Fruit fly (Drosophila melanogaster) whole organism, embryonic: ENCODE measurements around the gene CG5815.

Source experiments
- Aef1 ChIP-seq: fragments of 200-800 bp; sonication (Bioruptor generic); IDR thresholded peaks from 3 replicates; pipeline ENCODE4 v1.3.6; 2022; ENCODE audit warnings: missing biosample characterization, missing genetic modification characterization
- CG10267 ChIP-seq: fragments of 200-800 bp; sonication (Bioruptor generic); optimal IDR thresholded peaks from 2 replicates; lab custom pipeline; 2018; ENCODE audit warnings: missing biosample characterization, mild to moderate bottlenecking, missing genetic modification characterization, moderate library complexity
- CG11723 ChIP-seq: fragments of 200-800 bp; sonication (Bioruptor generic); optimal IDR thresholded peaks from 2 replicates; lab custom pipeline; 2017; ENCODE audit warnings: missing biosample characterization, mild to moderate bottlenecking, missing genetic modification characterization
- CG13775 ChIP-seq: fragments of 200-800 bp; sonication (Bioruptor generic); optimal IDR thresholded peaks from 3 replicates; lab custom pipeline; 2017; ENCODE audit warnings: missing biosample characterization, mild to moderate bottlenecking, missing genetic modification characterization
- CG14710 ChIP-seq: fragments of 200-800 bp; sonication (Bioruptor generic); optimal IDR thresholded peaks from 3 replicates; lab custom pipeline; 2019; ENCODE audit warnings: missing biosample characterization, mild to moderate bottlenecking, missing genetic modification characterization, moderate library complexity
- CG1603 ChIP-seq: fragments of 200-800 bp; sonication (Bioruptor generic); optimal IDR thresholded peaks from 2 replicates; lab custom pipeline; 2019; ENCODE audit warnings: missing biosample characterization, mild to moderate bottlenecking, missing genetic modification characterization, moderate library complexity
- CG16815 ChIP-seq: fragments of 200-800 bp; sonication (Bioruptor generic); optimal IDR thresholded peaks from 3 replicates; lab custom pipeline; 2017; ENCODE audit warnings: missing biosample characterization, mild to moderate bottlenecking, missing genetic modification characterization
- CG17612 ChIP-seq: fragments of 200-800 bp; sonication (Bioruptor generic); IDR thresholded peaks from 2 replicates; pipeline ENCODE4 v1.3.6; 2022; ENCODE audit warnings: missing biosample characterization, missing genetic modification characterization
- CG18262 ChIP-seq: fragments of 200-800 bp; optimal IDR thresholded peaks from 3 replicates; lab custom pipeline; 2019; ENCODE audit warnings: missing biosample characterization, mild to moderate bottlenecking, missing genetic modification characterization, moderate library complexity
- CG18476 ChIP-seq: fragments of 200-800 bp; sonication (Bioruptor generic); optimal IDR thresholded peaks from 2 replicates; lab custom pipeline; 2016; ENCODE audit warnings: missing biosample characterization, mild to moderate bottlenecking, missing genetic modification characterization
- CG18619 ChIP-seq: fragments of 200-800 bp; sonication (Bioruptor generic); optimal IDR thresholded peaks from 3 replicates; lab custom pipeline; 2017; ENCODE audit warnings: missing biosample characterization, mild to moderate bottlenecking, missing genetic modification characterization
- CG2678 ChIP-seq: fragments of 200-800 bp; sonication (Bioruptor generic); optimal IDR thresholded peaks from 3 replicates; lab custom pipeline; 2019; ENCODE audit warnings: missing biosample characterization, mild to moderate bottlenecking, missing genetic modification characterization, moderate library complexity
- CG31365 ChIP-seq: fragments of 200-800 bp; sonication (Bioruptor generic); optimal IDR thresholded peaks from 2 replicates; lab custom pipeline; 2018; ENCODE audit warnings: missing biosample characterization, mild to moderate bottlenecking, missing genetic modification characterization
- CG3838 ChIP-seq: fragments of 200-800 bp; sonication (Bioruptor generic); optimal IDR thresholded peaks from 3 replicates; lab custom pipeline; 2016; ENCODE audit warnings: missing biosample characterization, missing genetic modification characterization
- CG3847 ChIP-seq: fragments of 200-800 bp; sonication (Bioruptor generic); IDR thresholded peaks from 2 replicates; pipeline ENCODE4 v1.3.6; 2022; ENCODE audit warnings: missing biosample characterization, missing genetic modification characterization
- CG43689 ChIP-seq: fragments of 200-800 bp; sonication (Bioruptor generic); IDR thresholded peaks from 2 replicates; pipeline ENCODE4 v1.3.6; 2022; ENCODE audit warnings: missing biosample characterization, missing genetic modification characterization
- CG4404 ChIP-seq: fragments of 200-800 bp; sonication (Bioruptor generic); IDR thresholded peaks from 2 replicates; pipeline ENCODE4 v1.3.6; 2022; ENCODE audit warnings: missing biosample characterization, missing genetic modification characterization
- CG4424 ChIP-seq: fragments of 200-800 bp; sonication (Bioruptor generic); optimal IDR thresholded peaks from 3 replicates; lab custom pipeline; 2016; ENCODE audit warnings: missing biosample characterization, missing genetic modification characterization
- CG4730 ChIP-seq: fragments of 200-800 bp; sonication (Bioruptor generic); IDR thresholded peaks from 2 replicates; pipeline ENCODE4 v1.3.6; 2022; ENCODE audit warnings: missing biosample characterization, missing genetic modification characterization
- CG4820 ChIP-seq: fragments of 200-800 bp; sonication (Bioruptor generic); optimal IDR thresholded peaks from 3 replicates; lab custom pipeline; 2016; ENCODE audit warnings: missing biosample characterization, missing genetic modification characterization
- CG6683 ChIP-seq: fragments of 200-800 bp; sonication (Bioruptor generic); optimal IDR thresholded peaks from 2 replicates; lab custom pipeline; 2017; ENCODE audit warnings: missing biosample characterization, mild to moderate bottlenecking, missing genetic modification characterization, missing genetic modification reagents
- CG6765 ChIP-seq: fragments of 200-800 bp; sonication (Bioruptor generic); optimal IDR thresholded peaks from 3 replicates; lab custom pipeline; 2017; ENCODE audit warnings: missing biosample characterization, mild to moderate bottlenecking, missing genetic modification characterization
- CG7786 ChIP-seq: fragments of 200-800 bp; sonication (Bioruptor generic); optimal IDR thresholded peaks from 2 replicates; lab custom pipeline; 2016; ENCODE audit warnings: missing biosample characterization, missing genetic modification characterization
- CG8281 ChIP-seq: fragments of 200-800 bp; sonication (Bioruptor generic); optimal IDR thresholded peaks from 2 replicates; lab custom pipeline; 2018; ENCODE audit warnings: missing biosample characterization, mild to moderate bottlenecking, missing genetic modification characterization, moderate library complexity
- CrebB ChIP-seq: fragments of 200-800 bp; sonication (Bioruptor generic); optimal IDR thresholded peaks from 3 replicates; lab custom pipeline; 2018; ENCODE audit warnings: missing biosample characterization, mild to moderate bottlenecking, missing genetic modification characterization
- ERR ChIP-seq: fragments of 200-800 bp; sonication (Bioruptor generic); optimal IDR thresholded peaks from 2 replicates; lab custom pipeline; 2016; ENCODE audit warnings: missing biosample characterization, missing genetic modification characterization
- Elba2 ChIP-seq: fragments of 200-800 bp; sonication (Bioruptor generic); optimal IDR thresholded peaks from 3 replicates; lab custom pipeline; 2016; ENCODE audit warnings: missing biosample characterization, missing genetic modification characterization
- Fer3 ChIP-seq: fragments of 200-800 bp; sonication (Bioruptor generic); optimal IDR thresholded peaks from 2 replicates; lab custom pipeline; 2018; ENCODE audit warnings: missing biosample characterization, mild to moderate bottlenecking, missing genetic modification characterization, moderate library complexity
- Hmr ChIP-seq: fragments of 200-800 bp; sonication (Bioruptor generic); optimal IDR thresholded peaks from 3 replicates; lab custom pipeline; 2017; ENCODE audit warnings: mild to moderate bottlenecking, missing biosample characterization, missing genetic modification reagents, missing genetic modification characterization
- Oaz ChIP-seq: fragments of 200-800 bp; sonication (Bioruptor generic); IDR thresholded peaks from 2 replicates; pipeline ENCODE4 v1.3.6; 2022; ENCODE audit warnings: missing biosample characterization, missing genetic modification characterization
- Scr ChIP-seq: fragments of 200-800 bp; sonication (Bioruptor generic); IDR thresholded peaks from 2 replicates; pipeline ENCODE4 v1.3.6; 2022; ENCODE audit warnings: missing biosample characterization, missing genetic modification characterization; ENCODE audit not compliant: partially characterized antibody
- Trl ChIP-seq, 3 experiments: fragments of >200 bp in 2 of 3; fragments of 200-800 bp in 1 of 3; sonication (Bioruptor generic) in 1 of 3; optimal IDR thresholded peaks; 2 replicates in 1 of 3; 3 replicates in 2 of 3; lab custom pipeline; 2016 to 2017; ENCODE audit warnings: missing biosample characterization in 1 of 3, missing genetic modification characterization in 1 of 3
- al ChIP-seq: fragments of 200-800 bp; sonication (Bioruptor generic); IDR thresholded peaks from 2 replicates; pipeline ENCODE4 v1.3.6; 2022; ENCODE audit warnings: missing biosample characterization, missing genetic modification characterization
- bsh ChIP-seq, 2 experiments: fragments of 200-800 bp; sonication (Bioruptor generic); optimal IDR thresholded peaks; 2 replicates each; lab custom pipeline; 2017 to 2018; ENCODE audit warnings: mild to moderate bottlenecking in 2 of 2, missing biosample characterization in 2 of 2, missing genetic modification characterization in 2 of 2, moderate library complexity in 1 of 2
- btn ChIP-seq: fragments of 200-800 bp; sonication (Bioruptor generic); optimal IDR thresholded peaks from 2 replicates; lab custom pipeline; 2016; ENCODE audit warnings: missing biosample characterization, missing genetic modification characterization
- cato ChIP-seq: fragments of 200-800 bp; sonication (Bioruptor generic); optimal IDR thresholded peaks from 2 replicates; lab custom pipeline; 2016; ENCODE audit warnings: missing biosample characterization, missing genetic modification characterization, borderline replicate concordance
- fu2 ChIP-seq: fragments of 200-800 bp; sonication (Bioruptor generic); optimal IDR thresholded peaks from 2 replicates; lab custom pipeline; 2016; ENCODE audit warnings: missing biosample characterization, missing genetic modification characterization
- grn ChIP-seq: fragments of 200-800 bp; sonication (Bioruptor generic); optimal IDR thresholded peaks from 3 replicates; lab custom pipeline; 2017; ENCODE audit warnings: missing biosample characterization, missing genetic modification characterization
- gsb ChIP-seq: fragments of 200-800 bp; sonication (Bioruptor generic); IDR thresholded peaks from 2 replicates; pipeline ENCODE4 v1.3.6; 2022; ENCODE audit warnings: missing biosample characterization, missing genetic modification characterization
- inv ChIP-seq: fragments of 200-800 bp; sonication (Bioruptor generic); IDR thresholded peaks from 2 replicates; pipeline ENCODE4 v1.3.6; 2022; ENCODE audit warnings: missing biosample characterization, missing genetic modification characterization; ENCODE audit not compliant: partially characterized antibody
- jumu ChIP-seq: fragments of 200-800 bp; sonication (Bioruptor generic); optimal IDR thresholded peaks from 3 replicates; lab custom pipeline; 2016; ENCODE audit warnings: missing biosample characterization, missing genetic modification characterization
- kni ChIP-seq: fragments of 200-800 bp; sonication (Bioruptor generic); optimal IDR thresholded peaks from 3 replicates; lab custom pipeline; 2017; ENCODE audit warnings: mild to moderate bottlenecking, missing biosample characterization, missing genetic modification reagents, missing genetic modification characterization
- lov ChIP-seq, 2 experiments: fragments of 200-800 bp in 1 of 2; fragments of >200 bp in 1 of 2; sonication (Bioruptor generic) in 1 of 2; IDR thresholded peaks in 1 of 2; optimal IDR thresholded peaks in 1 of 2; 2 replicates in 1 of 2; 3 replicates in 1 of 2; pipeline versions ENCODE4 v1.3.6 to Lab custom; 2017 to 2022; ENCODE audit warnings: missing biosample characterization in 1 of 2, missing genetic modification characterization in 1 of 2
- sima ChIP-seq: fragments of 200-800 bp; sonication (Bioruptor generic); optimal IDR thresholded peaks from 2 replicates; lab custom pipeline; 2016; ENCODE audit warnings: missing biosample characterization, missing genetic modification characterization
- slbo ChIP-seq: fragments of 200-800 bp; sonication (Bioruptor generic); IDR thresholded peaks from 2 replicates; pipeline ENCODE4 v1.3.6; 2022; ENCODE audit warnings: missing biosample characterization, missing genetic modification characterization
- slou ChIP-seq: fragments of 200-800 bp; sonication (Bioruptor generic); optimal IDR thresholded peaks from 3 replicates; lab custom pipeline; 2016; ENCODE audit warnings: missing biosample characterization, missing genetic modification characterization
- sr ChIP-seq: fragments of 200-800 bp; sonication (Bioruptor generic); IDR thresholded peaks from 3 replicates; pipeline ENCODE4 v1.3.6; 2022; ENCODE audit warnings: missing biosample characterization, missing genetic modification characterization
- vfl ChIP-seq: fragments of 200-800 bp; sonication (Bioruptor generic); optimal IDR thresholded peaks from 2 replicates; lab custom pipeline; 2016; ENCODE audit warnings: missing biosample characterization, missing genetic modification characterization
- wor ChIP-seq: fragments of 200-800 bp; sonication (Bioruptor generic); IDR thresholded peaks from 2 replicates; pipeline ENCODE4 v1.3.6; 2022; ENCODE audit warnings: missing biosample characterization, missing genetic modification characterization

Gene CG5815

dm6 chr3R:27129580-27130385 is 17.4 kb downstream of the CG5815 start (continued):
- TF ChIP-seq CG4730 (0 out of 2 replicates have a peak, but pooled peaks have one; percentile 20), CG18476 (GFP tag; lab: Kevin White, UChicago) (no peak), lov (optimal IDR thresholded peaks at IDR 0.05; lab: Kevin White, UChicago) (no peak), lov (GFP tag; IDR thresholded peaks at IDR 0.05; lab: Robert Waterston, UW) (no peak), ERR (GFP tag; lab: Kevin White, UChicago) (no peak), jumu (GFP tag; lab: Kevin White, UChicago) (no peak), Scr (GFP tag; lab: Robert Waterston, UW) (no peak), bsh (GFP tag; optimal IDR thresholded peaks at IDR 0.05; lab: Kevin White, UChicago) (no peak), CG6683 (GFP tag; lab: Kevin White, UChicago) (no peak), btn (GFP tag; lab: Kevin White, UChicago) (no peak), CrebB (tag; lab: Kevin White, UChicago) (no peak), CG3847 (GFP tag; lab: Robert Waterston, UW) (no peak), CG13775 (GFP tag; lab: Kevin White, UChicago) (no peak), sr (GFP tag; lab: Robert Waterston, UW) (no peak), CG18262 (tag; lab: Kevin White, UChicago) (no peak), gsb (no peak), CG11723 (GFP tag; lab: Kevin White, UChicago) (no peak), CG6765 (GFP tag; lab: Kevin White, UChicago) (no peak), al (GFP tag; lab: Robert Waterston, UW) (peak; percentile 50; the same call in 1 of the 2 replicates), Oaz (GFP tag; lab: Robert Waterston, UW) (no peak), Aef1 (no peak), CG3838 (GFP tag; lab: Kevin White, UChicago) (no peak), CG1603 (tag; lab: Kevin White, UChicago) (no peak), Fer3 (tag; lab: Kevin White, UChicago) (peak; percentile 19), wor (no peak), slou (no peak), Elba2 (GFP tag; lab: Kevin White, UChicago) (no peak), inv (GFP tag; lab: Robert Waterston, UW) (no peak), CG7786 (peak; percentile 41), CG14710 (tag; lab: Kevin White, UChicago) (no peak), CG2678 (no peak), Trl (optimal IDR thresholded peaks at IDR 0.05; lab: Kevin White, UChicago) (no peak), Trl (GFP tag; optimal IDR thresholded peaks at IDR 0.05; lab: Kevin White, UChicago) (no peak), fu2 (no peak), CG4424 (GFP tag; lab: Kevin White, UChicago) (peak; percentile 13), kni (no peak), vfl (GFP tag; lab: Kevin White, UChicago) (no peak), cato (GFP tag; lab: Kevin White, UChicago) (no peak), Hmr (no peak), CG17612 (no peak), CG18619 (GFP tag; lab: Kevin White, UChicago) (no peak), CG8281 (tag; lab: Kevin White, UChicago) (no peak), slbo (peak; percentile 60), CG43689 (GFP tag; lab: Robert Waterston, UW) (no peak), CG4404 (GFP tag; lab: Robert Waterston, UW) (no peak), CG16815 (GFP tag; lab: Kevin White, UChicago) (no peak), CG10267 (tag; lab: Kevin White, UChicago) (no peak), grn (GFP tag; lab: Kevin White, UChicago) (no peak), CG31365 (tag; lab: Kevin White, UChicago) (no peak), CG4820 (GFP tag; lab: Kevin White, UChicago) (no peak), sima (GFP tag; lab: Kevin White, UChicago) (no peak)
